Worm (Caenorhabditis elegans): ENCODE data around the gene C28C12.11.

The C28C12.11 gene

ce11 chrIV:8496263-8496662 lies 22.4 kb downstream of the C28C12.11 start, which contains the start of gene C28C12.12:
Gene C28C12.12 (minus strand): TSS chrIV:8496363.
- no peak for TF ChIP-seq T22C8.4 (GFP tag; IDR thresholded peaks at IDR 0.05)
- no peak for TF ChIP-seq ztf-29 (GFP tag; IDR thresholded peaks at IDR 0.05)
- no peak for TF ChIP-seq flt-1 (GFP tag; IDR thresholded peaks at IDR 0.05)
- no peak for TF ChIP-seq klf-2 (GFP tag; conservative IDR thresholded peaks at IDR 0.05)
- no peak for TF ChIP-seq med-1 (GFP tag; optimal IDR thresholded peaks at IDR 0.05; ENCODE audit: insufficient read depth)
- no peak for TF ChIP-seq tab-1 (GFP tag; IDR thresholded peaks at IDR 0.05)
- no peak for TF ChIP-seq ref-1 (GFP tag; conservative IDR thresholded peaks at IDR 0.05)
- TF ChIP-seq cog-1 (tag; optimal IDR thresholded peaks at IDR 0.05), result no peak
- TF ChIP-seq ztf-23 (GFP tag; IDR thresholded peaks at IDR 0.05), result no peak

ce11 chrIV:8498773-8499360 lies 25.0 kb downstream of the C28C12.11 start, which contains the start of the genes acdh-13 and mesp-1:
Gene acdh-13 (minus strand): TSS chrIV:8498823.
Gene mesp-1 (plus strand): TSS chrIV:8499310.
- no peak for TF ChIP-seq cog-1 (tag; optimal IDR thresholded peaks at IDR 0.05)
- TF ChIP-seq tab-1 (GFP tag; IDR thresholded peaks at IDR 0.05), result no peak
- TF ChIP-seq klf-2 (GFP tag; conservative IDR thresholded peaks at IDR 0.05), result no peak
- TF ChIP-seq ztf-23 (GFP tag; IDR thresholded peaks at IDR 0.05), result no peak
- TF ChIP-seq ref-1 (GFP tag; conservative IDR thresholded peaks at IDR 0.05), result no peak
- no peak for TF ChIP-seq ztf-29 (GFP tag; IDR thresholded peaks at IDR 0.05)
- no peak for TF ChIP-seq med-1 (GFP tag; optimal IDR thresholded peaks at IDR 0.05; ENCODE audit: insufficient read depth)
- TF ChIP-seq flt-1 (GFP tag; IDR thresholded peaks at IDR 0.05), result no peak

ce11 chrIV:8499956-8500355 lies 26.1 kb downstream of the C28C12.11 start:
- no peak for TF ChIP-seq cog-1 (tag; optimal IDR thresholded peaks at IDR 0.05)
- no peak for TF ChIP-seq T22C8.4 (GFP tag; IDR thresholded peaks at IDR 0.05)
- TF ChIP-seq klf-2 (GFP tag; conservative IDR thresholded peaks at IDR 0.05), result no peak
- TF ChIP-seq med-1 (GFP tag; optimal IDR thresholded peaks at IDR 0.05; ENCODE audit: insufficient read depth), result no peak

- TF ChIP-seq T22C8.4 (GFP tag; IDR thresholded peaks at IDR 0.05) (no peak), klf-2 (GFP tag; conservative IDR thresholded peaks at IDR 0.05) (no peak), cog-1 (tag; optimal IDR thresholded peaks at IDR 0.05) (no peak), tab-1 (GFP tag; IDR thresholded peaks at IDR 0.05) (no peak), ztf-23 (GFP tag; IDR thresholded peaks at IDR 0.05) (no peak), flt-1 (GFP tag; IDR thresholded peaks at IDR 0.05) (no peak), ztf-29 (GFP tag; IDR thresholded peaks at IDR 0.05) (no peak), ref-1 (GFP tag; conservative IDR thresholded peaks at IDR 0.05) (no peak), med-1 (GFP tag; optimal IDR thresholded peaks at IDR 0.05; ENCODE audit: insufficient read depth) (no peak)
These were observed 27.5 kb downstream of the C28C12.11 start, which contains the start of gene C28C12.1 for ce11 chrIV:8501382-8501781. Gene C28C12.1 (plus strand): TSS chrIV:8501682.

ce11 chrIV:8506034-8506433 lies 32.2 kb downstream of the C28C12.11 start:
- TF ChIP-seq med-1 (GFP tag; optimal IDR thresholded peaks at IDR 0.05; ENCODE audit: insufficient read depth) (no peak), ztf-23 (GFP tag; IDR thresholded peaks at IDR 0.05) (no peak), ref-1 (GFP tag; conservative IDR thresholded peaks at IDR 0.05) (no peak), ztf-29 (GFP tag; IDR thresholded peaks at IDR 0.05) (no peak), klf-2 (GFP tag; conservative IDR thresholded peaks at IDR 0.05) (no peak), cog-1 (tag; optimal IDR thresholded peaks at IDR 0.05) (no peak), flt-1 (GFP tag; IDR thresholded peaks at IDR 0.05) (no peak), T22C8.4 (GFP tag; IDR thresholded peaks at IDR 0.05) (no peak)

ce11 chrIV:8510534-8510933 lies 36.7 kb downstream of the C28C12.11 start, which contains the start of gene tag-77:
Gene tag-77 (minus strand): TSS chrIV:8510548.
- TF ChIP-seq ztf-29 (GFP tag; IDR thresholded peaks at IDR 0.05) (no peak), T22C8.4 (GFP tag; IDR thresholded peaks at IDR 0.05) (no peak), flt-1 (GFP tag; IDR thresholded peaks at IDR 0.05) (no peak), cog-1 (tag; optimal IDR thresholded peaks at IDR 0.05) (no peak), med-1 (GFP tag; optimal IDR thresholded peaks at IDR 0.05; ENCODE audit: insufficient read depth) (no peak), klf-2 (GFP tag; conservative IDR thresholded peaks at IDR 0.05) (no peak), tab-1 (GFP tag; IDR thresholded peaks at IDR 0.05) (no peak), ztf-23 (GFP tag; IDR thresholded peaks at IDR 0.05) (no peak), ref-1 (GFP tag; conservative IDR thresholded peaks at IDR 0.05) (no peak)

ce11 chrIV:8511056-8511455 lies 37.2 kb downstream of the C28C12.11 start, which contains the start of gene mes-6:
Gene mes-6 (plus strand): TSS chrIV:8511284.
- no peak for TF ChIP-seq tab-1 (GFP tag; IDR thresholded peaks at IDR 0.05)
- no peak for TF ChIP-seq flt-1 (GFP tag; IDR thresholded peaks at IDR 0.05)
- TF ChIP-seq ztf-23 (GFP tag; IDR thresholded peaks at IDR 0.05), result no peak
- no peak for TF ChIP-seq cog-1 (tag; optimal IDR thresholded peaks at IDR 0.05)
- TF ChIP-seq T22C8.4 (GFP tag; IDR thresholded peaks at IDR 0.05), result no peak
- TF ChIP-seq klf-2 (GFP tag; conservative IDR thresholded peaks at IDR 0.05), result no peak
- no peak for TF ChIP-seq ztf-29 (GFP tag; IDR thresholded peaks at IDR 0.05)
- no peak for TF ChIP-seq ref-1 (GFP tag; conservative IDR thresholded peaks at IDR 0.05)
- no peak for TF ChIP-seq med-1 (GFP tag; optimal IDR thresholded peaks at IDR 0.05; ENCODE audit: insufficient read depth)

- no peak for TF ChIP-seq ref-1 (GFP tag; conservative IDR thresholded peaks at IDR 0.05)
- no peak for TF ChIP-seq klf-2 (GFP tag; conservative IDR thresholded peaks at IDR 0.05)
- TF ChIP-seq ztf-29 (GFP tag; IDR thresholded peaks at IDR 0.05), result no peak
- TF ChIP-seq T22C8.4 (GFP tag; IDR thresholded peaks at IDR 0.05), result no peak
- TF ChIP-seq med-1 (GFP tag; optimal IDR thresholded peaks at IDR 0.05; ENCODE audit: insufficient read depth), result no peak
- no peak for TF ChIP-seq tab-1 (GFP tag; IDR thresholded peaks at IDR 0.05)
- TF ChIP-seq flt-1 (GFP tag; IDR thresholded peaks at IDR 0.05), result no peak
- no peak for TF ChIP-seq ztf-23 (GFP tag; IDR thresholded peaks at IDR 0.05)
- no peak for TF ChIP-seq cog-1 (tag; optimal IDR thresholded peaks at IDR 0.05)
These were observed 38.8 kb downstream of the C28C12.11 start, which contains the start of gene C09G4.4 for ce11 chrIV:8512679-8513078. Gene C09G4.4 (plus strand): TSS chrIV:8512979.

- TF ChIP-seq ztf-23 (GFP tag; IDR thresholded peaks at IDR 0.05) (no peak), ztf-29 (GFP tag; IDR thresholded peaks at IDR 0.05) (no peak), flt-1 (GFP tag; IDR thresholded peaks at IDR 0.05) (no peak), cog-1 (tag; optimal IDR thresholded peaks at IDR 0.05) (no peak), med-1 (GFP tag; optimal IDR thresholded peaks at IDR 0.05; ENCODE audit: insufficient read depth) (no peak), T22C8.4 (GFP tag; IDR thresholded peaks at IDR 0.05) (no peak), klf-2 (GFP tag; conservative IDR thresholded peaks at IDR 0.05) (no peak), tab-1 (GFP tag; IDR thresholded peaks at IDR 0.05) (no peak)
These were observed 39.8 kb downstream of the C28C12.11 start, which contains the start of gene cks-1 for ce11 chrIV:8513619-8514018. Gene cks-1 (plus strand): TSS chrIV:8513919.

Data from whole organism, midembryonic.